Fruit fly (Drosophila melanogaster) whole organism, wandering third instar larva: ENCODE results near the gene CG32066.

ENCODE experiments used
- Abd-B ChIP-seq: fragments of >200 bp; optimal IDR thresholded peaks from 2 replicates; lab custom pipeline; 2017; ENCODE audit warnings: missing biosample characterization, missing genetic modification characterization
- CG32264 ChIP-seq: fragments of 200-800 bp; sonication (Bioruptor generic); optimal IDR thresholded peaks from 2 replicates; lab custom pipeline; 2016; ENCODE audit warnings: missing biosample characterization, missing genetic modification characterization
- CG9705 ChIP-seq: fragments of 200-800 bp; sonication (Bioruptor generic); optimal IDR thresholded peaks from 2 replicates; lab custom pipeline; 2018; ENCODE audit warnings: missing biosample characterization, mild to moderate bottlenecking, missing genetic modification characterization
- CrebA ChIP-seq: fragments of 200-800 bp; sonication (Bioruptor generic); optimal IDR thresholded peaks from 2 replicates; lab custom pipeline; 2016; ENCODE audit warnings: missing biosample characterization, mild to moderate bottlenecking, missing genetic modification characterization, borderline replicate concordance
- Dfd ChIP-seq: fragments of >200 bp; optimal IDR thresholded peaks from 2 replicates; lab custom pipeline; 2017; ENCODE audit warnings: missing biosample characterization, missing genetic modification characterization
- Dif ChIP-seq: fragments of 200-275, 200-300 bp; sonication (Bioruptor generic); optimal IDR thresholded peaks from 2 replicates; lab custom pipeline; 2018; ENCODE audit warnings: missing biosample characterization, missing genetic modification characterization; ENCODE audit not compliant: partially characterized antibody
- GATAd ChIP-seq: sonication (Bioruptor generic); optimal IDR thresholded peaks from 2 replicates; lab custom pipeline; 2016; ENCODE audit warnings: missing biosample characterization, missing genetic modification characterization
- HLH106 ChIP-seq: fragments of 200-800 bp; optimal IDR thresholded peaks from 3 replicates; lab custom pipeline; 2019; ENCODE audit warnings: missing biosample characterization, mild to moderate bottlenecking, missing genetic modification characterization, moderate library complexity
- Hnf4 ChIP-seq: fragments of 200-800 bp; sonication (Bioruptor generic); optimal IDR thresholded peaks from 2 replicates; lab custom pipeline; 2016; ENCODE audit warnings: missing biosample characterization, mild to moderate bottlenecking, missing genetic modification characterization
- Hr78 ChIP-seq: fragments of >200 bp; optimal IDR thresholded peaks from 2 replicates; lab custom pipeline; 2017; ENCODE audit warnings: missing biosample characterization, missing genetic modification characterization
- Hr83 ChIP-seq: fragments of 200-300 bp; sonication (Bioruptor generic); optimal IDR thresholded peaks from 2 replicates; lab custom pipeline; 2016; ENCODE audit warnings: missing biosample characterization, mild to moderate bottlenecking, missing genetic modification characterization, moderate library complexity; ENCODE audit not compliant: poor library complexity, severe bottlenecking
- Jra ChIP-seq: sonication (Bioruptor generic); optimal IDR thresholded peaks from 2 replicates; lab custom pipeline; 2016; ENCODE audit warnings: missing biosample characterization, missing genetic modification characterization
- Mio ChIP-seq: sonication (Bioruptor generic); optimal IDR thresholded peaks from 2 replicates; lab custom pipeline; 2016; ENCODE audit warnings: missing biosample characterization, missing genetic modification characterization
- Myc ChIP-seq: fragments of >200 bp; optimal IDR thresholded peaks from 2 replicates; lab custom pipeline; 2017
- N ChIP-seq: fragments of >200 bp; optimal IDR thresholded peaks from 2 replicates; lab custom pipeline; 2018; ENCODE audit warnings: missing biosample characterization, missing external identifiers, missing genetic modification characterization
- OdsH ChIP-seq: fragments of 200-800 bp; sonication (Bioruptor generic); optimal IDR thresholded peaks from 2 replicates; lab custom pipeline; 2016; ENCODE audit warnings: missing biosample characterization, mild to moderate bottlenecking, missing genetic modification characterization
- Rel ChIP-seq, 2 experiments: fragments of 200-800 bp; sonication (Bioruptor generic) in 1 of 2; optimal IDR thresholded peaks; 2 replicates in 1 of 2; 3 replicates in 1 of 2; lab custom pipeline; 2016 to 2019; ENCODE audit warnings: mild to moderate bottlenecking in 2 of 2, missing biosample characterization in 2 of 2, missing genetic modification characterization in 2 of 2, moderate library complexity in 1 of 2
- Vsx2 ChIP-seq: fragments of 200-300, 225-300 bp; sonication (Bioruptor generic); optimal IDR thresholded peaks from 2 replicates; lab custom pipeline; 2018; ENCODE audit warnings: missing biosample characterization, missing genetic modification characterization; ENCODE audit not compliant: partially characterized antibody
- br ChIP-seq: fragments of 200-800 bp; sonication (Bioruptor generic); optimal IDR thresholded peaks from 2 replicates; lab custom pipeline; 2016; ENCODE audit warnings: missing biosample characterization, missing genetic modification characterization
- brk ChIP-seq: fragments of 200-800 bp; sonication (Bioruptor generic); optimal IDR thresholded peaks from 2 replicates; lab custom pipeline; 2016; ENCODE audit warnings: missing biosample characterization, mild to moderate bottlenecking, missing genetic modification characterization
- dl ChIP-seq, 2 experiments: fragments of 175-275, 200-275 bp in 1 of 2; fragments of 200-275 bp in 1 of 2; sonication (Bioruptor generic); optimal IDR thresholded peaks; lab custom pipeline; 2018; ENCODE audit warnings: mild to moderate bottlenecking in 2 of 2, missing biosample characterization in 2 of 2, missing genetic modification characterization in 2 of 2, moderate library complexity in 2 of 2; ENCODE audit not compliant: partially characterized antibody in 2 of 2, insufficient read depth in 1 of 2
- dmrt93B ChIP-seq: fragments of 200-800 bp; sonication (Bioruptor generic); optimal IDR thresholded peaks from 2 replicates; lab custom pipeline; 2018; ENCODE audit warnings: missing biosample characterization, mild to moderate bottlenecking, missing genetic modification characterization
- dsf ChIP-seq: sonication (Bioruptor generic); optimal IDR thresholded peaks from 2 replicates; lab custom pipeline; 2016; ENCODE audit warnings: missing biosample characterization, missing genetic modification characterization, borderline replicate concordance
- ey ChIP-seq: fragments of 200-800 bp; sonication (Bioruptor generic); optimal IDR thresholded peaks from 2 replicates; lab custom pipeline; 2016; ENCODE audit warnings: missing biosample characterization, missing genetic modification characterization
- fru ChIP-seq: fragments of 200-800 bp; sonication (Bioruptor generic); optimal IDR thresholded peaks from 3 replicates; lab custom pipeline; 2016; ENCODE audit warnings: missing biosample characterization, mild to moderate bottlenecking, missing genetic modification characterization
- h ChIP-seq: fragments of 200-800 bp; sonication (Bioruptor generic); optimal IDR thresholded peaks from 3 replicates; lab custom pipeline; 2016; ENCODE audit warnings: missing biosample characterization, mild to moderate bottlenecking, missing genetic modification characterization
- jim ChIP-seq: fragments of 175-275, 200-325 bp; sonication (Bioruptor generic); optimal IDR thresholded peaks from 2 replicates; lab custom pipeline; 2016; ENCODE audit warnings: missing biosample characterization, mild to moderate bottlenecking, missing genetic modification characterization
- lola ChIP-seq: fragments of >200 bp; optimal IDR thresholded peaks from 2 replicates; lab custom pipeline; 2017; ENCODE audit warnings: missing biosample characterization, missing genetic modification characterization
- pan ChIP-seq: fragments of >200 bp; optimal IDR thresholded peaks from 2 replicates; lab custom pipeline; 2017
- psq ChIP-seq: fragments of 200-800 bp; sonication (Bioruptor generic); optimal IDR thresholded peaks from 3 replicates; lab custom pipeline; 2017; ENCODE audit warnings: missing biosample characterization, mild to moderate bottlenecking, missing genetic modification characterization, moderate library complexity
- rgr ChIP-seq: fragments of 200-800 bp; sonication (Bioruptor generic); optimal IDR thresholded peaks from 3 replicates; lab custom pipeline; 2016; ENCODE audit warnings: missing biosample characterization, mild to moderate bottlenecking, missing genetic modification characterization
- sage ChIP-seq: fragments of 200-800 bp; sonication (Bioruptor generic); optimal IDR thresholded peaks from 2 replicates; lab custom pipeline; 2016; ENCODE audit warnings: missing biosample characterization, mild to moderate bottlenecking, missing genetic modification characterization
- sv ChIP-seq: fragments of 200-800 bp; sonication (Bioruptor generic); optimal IDR thresholded peaks from 3 replicates; lab custom pipeline; 2016; ENCODE audit warnings: missing biosample characterization, missing genetic modification characterization
- tai ChIP-seq: sonication (Bioruptor generic); optimal IDR thresholded peaks from 2 replicates; lab custom pipeline; 2016; ENCODE audit warnings: missing biosample characterization, missing genetic modification characterization
- usp ChIP-seq: fragments of >200 bp; optimal IDR thresholded peaks from 2 replicates; lab custom pipeline; 2017; ENCODE audit warnings: missing biosample characterization, missing genetic modification characterization
- woc ChIP-seq: sonication (Bioruptor generic); optimal IDR thresholded peaks from 2 replicates; lab custom pipeline; 2016; ENCODE audit warnings: missing biosample characterization, mild to moderate bottlenecking, missing genetic modification characterization

Gene CG32066

DNA sequence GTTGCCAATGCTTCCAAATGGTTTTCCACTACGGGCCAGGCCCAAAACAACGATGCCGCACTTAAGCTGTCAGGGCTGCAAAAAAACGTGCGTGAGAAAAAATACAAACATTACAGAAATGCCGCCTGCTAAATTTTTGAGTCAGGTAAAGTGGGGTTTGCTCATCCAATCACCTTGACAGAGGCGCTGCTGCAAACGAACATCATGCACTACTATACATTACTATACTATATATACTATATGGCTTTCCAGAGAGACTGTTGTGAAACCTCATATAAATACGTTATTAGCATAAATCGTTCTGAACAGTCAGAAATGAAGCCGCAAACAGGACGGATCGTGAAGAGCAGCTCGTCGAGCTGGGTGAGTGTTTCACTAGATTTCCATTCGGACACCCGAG, 17.6 kb downstream of the CG32066 start, which contains the start of gene CG14153:
Gene CG14153 (plus strand): TSS at position 301 of the 400 bp plus-strand sequence.
- TF ChIP-seq h = no peak
- no peak for TF ChIP-seq Dif (GFP tag; lab: Kevin White, UChicago)
- no peak for TF ChIP-seq dl (GFP tag; optimal IDR thresholded peaks at IDR 0.05; lab: Kevin White, UChicago; ENCODE audit: insufficient read depth in 1 of 2, partially characterized antibody in 2 of 2)
- TF ChIP-seq HLH106 (tag; lab: Kevin White, UChicago) = no peak
- TF ChIP-seq N (GFP tag; lab: Kevin White, UChicago) = no peak
- no peak for TF ChIP-seq CG9705 (GFP tag; lab: Kevin White, UChicago)
- TF ChIP-seq Hnf4 (GFP tag; lab: Kevin White, UChicago) = no peak
- TF ChIP-seq woc (GFP tag; lab: Kevin White, UChicago) = no peak
- no peak for TF ChIP-seq GATAd (GFP tag; lab: Kevin White, UChicago)
- no peak for TF ChIP-seq fru (GFP tag; lab: Kevin White, UChicago)
- TF ChIP-seq Jra = no peak
- no peak for TF ChIP-seq lola (GFP tag; lab: Kevin White, UChicago)
- no peak for TF ChIP-seq br (GFP tag; lab: Kevin White, UChicago)
- TF ChIP-seq Dfd (GFP tag; lab: Kevin White, UChicago) = no peak
- TF ChIP-seq psq (GFP tag; lab: Kevin White, UChicago) = no peak
- no peak for TF ChIP-seq usp
- no peak for TF ChIP-seq Myc (lab: Kevin White, UChicago)
- no peak for TF ChIP-seq rgr (GFP tag; lab: Kevin White, UChicago)

dm6 chr3L:10641589-10641988, 19.2 kb downstream of the CG32066 start, which contains the start of gene CG14154:
TSS of gene CG14154 (plus strand) at chr3L:10641889.
- TF ChIP-seq Myc (lab: Kevin White, UChicago) (no peak), dl (GFP tag; optimal IDR thresholded peaks at IDR 0.05; lab: Kevin White, UChicago; ENCODE audit: insufficient read depth in 1 of 2, partially characterized antibody in 2 of 2) (no peak), sv (GFP tag; lab: Kevin White, UChicago) (no peak), usp (no peak), CrebA (GFP tag; lab: Kevin White, UChicago) (no peak), Vsx2 (GFP tag; lab: Kevin White, UChicago) (no peak), tai (no peak), Hr78 (GFP tag; lab: Kevin White, UChicago) (no peak), sage (GFP tag; lab: Kevin White, UChicago) (no peak), N (GFP tag; lab: Kevin White, UChicago) (no peak), Hnf4 (GFP tag; lab: Kevin White, UChicago) (no peak)
- TF ChIP-seq, all 38 proteins: peak for 0

- TF ChIP-seq GATAd (GFP tag; lab: Kevin White, UChicago) = no peak
- no peak for TF ChIP-seq HLH106 (tag; lab: Kevin White, UChicago)
- TF ChIP-seq br (GFP tag; lab: Kevin White, UChicago) = no peak
- TF ChIP-seq brk (GFP tag; lab: Kevin White, UChicago) = no peak
- TF ChIP-seq sv (GFP tag; lab: Kevin White, UChicago) = no peak
- TF ChIP-seq lola (GFP tag; lab: Kevin White, UChicago) = no peak
- TF ChIP-seq ey (GFP tag; lab: Kevin White, UChicago) = no peak
- TF ChIP-seq, all 38 proteins: peak for 0
Measured at dm6 chr3L:10639440-10639839, 21.4 kb downstream of the CG32066 start, which contains the start of gene CG18628. TSS of gene CG18628 (plus strand) at chr3L:10639740.

- TF ChIP-seq Mio (GFP tag; lab: Kevin White, UChicago) (peak; percentile 30), Hnf4 (GFP tag; lab: Kevin White, UChicago) (peak; percentile 83), fru (GFP tag; lab: Kevin White, UChicago) (peak; percentile 88), dsf (peak; percentile 66), Jra (peak; percentile 65), CG9705 (GFP tag; lab: Kevin White, UChicago) (peak; percentile 93), GATAd (GFP tag; lab: Kevin White, UChicago) (peak; percentile 54), CG32264 (peak; percentile 29), pan (lab: Kevin White, UChicago) (no peak), rgr (GFP tag; lab: Kevin White, UChicago) (peak; percentile 93), dmrt93B (GFP tag; lab: Kevin White, UChicago) (peak; percentile 93), sage (GFP tag; lab: Kevin White, UChicago) (peak; percentile 71), br (GFP tag; lab: Kevin White, UChicago) (peak; percentile 74), woc (GFP tag; lab: Kevin White, UChicago) (peak; percentile 77), h (peak; percentile 83), Hr78 (GFP tag; lab: Kevin White, UChicago) (no peak), ey (GFP tag; lab: Kevin White, UChicago) (peak; percentile 74), Dif (GFP tag; lab: Kevin White, UChicago) (no peak), CrebA (GFP tag; lab: Kevin White, UChicago) (no peak), Hr83 (GFP tag; lab: Kevin White, UChicago) (peak; percentile 41), psq (GFP tag; lab: Kevin White, UChicago) (peak; percentile 94), OdsH (GFP tag; lab: Kevin White, UChicago) (peak; percentile 88), sv (GFP tag; lab: Kevin White, UChicago) (peak; percentile 64), Rel (GFP tag; optimal IDR thresholded peaks at IDR 0.05; lab: Kevin White, UChicago) (peak; percentile 69), Rel (tag; optimal IDR thresholded peaks at IDR 0.05; lab: Kevin White, UChicago) (peak; percentile 89), Myc (lab: Kevin White, UChicago) (no peak), Dfd (GFP tag; lab: Kevin White, UChicago) (no peak), Abd-B (GFP tag; lab: Kevin White, UChicago) (no peak), Vsx2 (GFP tag; lab: Kevin White, UChicago) (no peak), brk (GFP tag; lab: Kevin White, UChicago) (no peak), tai (no peak), dl (GFP tag; optimal IDR thresholded peaks at IDR 0.05; lab: Kevin White, UChicago; ENCODE audit: insufficient read depth in 1 of 2, partially characterized antibody in 2 of 2) (no peak), lola (GFP tag; lab: Kevin White, UChicago) (no peak), usp (no peak), jim (no peak)
Measured at dm6 chr3L:10637819-10638218, 23.0 kb downstream of the CG32066 start, which contains the start of gene Cnep1r2. TSS of gene Cnep1r2 (plus strand) at chr3L:10638146.
